Worm (Caenorhabditis elegans) whole organism, young adult: ENCODE results near the gene syx-16.
A peak's percentile ranks its signal among the peaks of the same experiment; 100 is the strongest.

Experiments
- C17E4.6 ChIP-seq: fragments of 200-800 bp; sonication (Bioruptor generic); IDR thresholded peaks from 2 replicates; pipeline ENCODE4 v1.3.6; 2022; ENCODE audit warnings: missing genetic modification reagents, missing genetic modification characterization, missing compliant biosample characterization
- D2030.7 ChIP-seq: fragments of 200-800 bp; sonication (Bioruptor generic); IDR thresholded peaks from 2 replicates; pipeline ENCODE4 v1.3.6; 2022; ENCODE audit warnings: missing genetic modification reagents, missing genetic modification characterization, missing compliant biosample characterization
- F33H1.4 ChIP-seq: fragments of 200-800 bp; sonication (Bioruptor generic); IDR thresholded peaks from 2 replicates; pipeline ENCODE4 v1.3.6; 2022; ENCODE audit warnings: missing genetic modification reagents, missing genetic modification characterization, missing compliant biosample characterization
- F37B4.10 ChIP-seq: fragments of 200-800 bp; sonication (Bioruptor generic); IDR thresholded peaks from 2 replicates; pipeline ENCODE4 v1.3.6; 2022; ENCODE audit warnings: missing genetic modification characterization, missing compliant biosample characterization
- F39B2.1 ChIP-seq: fragments of 200-800 bp; sonication (Bioruptor generic); IDR thresholded peaks from 2 replicates; pipeline ENCODE4 v1.3.6; 2022; ENCODE audit warnings: missing genetic modification reagents, missing genetic modification characterization, missing compliant biosample characterization
- T26A5.8 ChIP-seq: sonication (generic microtip); optimal IDR thresholded peaks from 2 replicates; lab custom pipeline; 2016; ENCODE audit warnings: missing genetic modification characterization, missing compliant biosample characterization
- Y53G8AR.9 ChIP-seq: fragments of 200-800 bp; sonication (Bioruptor generic); conservative IDR thresholded peaks from 2 replicates; pipeline ENCODE4 v1.3.6; 2022; ENCODE audit warnings: missing genetic modification reagents, missing genetic modification characterization, missing compliant biosample characterization
- Y95B8A.8 ChIP-seq: fragments of 200-800 bp; sonication (Bioruptor generic); IDR thresholded peaks from 2 replicates; pipeline ENCODE4 v1.3.6; 2022; ENCODE audit warnings: missing genetic modification reagents, missing genetic modification characterization, missing compliant biosample characterization
- aptf-2 ChIP-seq: fragments of 200-800 bp; sonication (Bioruptor generic); conservative IDR thresholded peaks from 2 replicates; pipeline ENCODE4 v1.3.6; 2022; ENCODE audit warnings: missing genetic modification reagents, missing genetic modification characterization, missing compliant biosample characterization
- bed-1 ChIP-seq: fragments of 200-800 bp; sonication (Bioruptor generic); IDR thresholded peaks from 2 replicates; pipeline ENCODE4 v1.3.6; 2022; ENCODE audit warnings: missing genetic modification reagents, missing genetic modification characterization, missing compliant biosample characterization
- ceh-40 ChIP-seq: fragments of 200-800 bp; sonication (Bioruptor generic); IDR thresholded peaks from 2 replicates; pipeline ENCODE4 v1.3.6; 2022; ENCODE audit warnings: missing genetic modification characterization, missing compliant biosample characterization
- ceh-91 ChIP-seq: fragments of 200-800 bp; sonication (Bioruptor generic); IDR thresholded peaks from 2 replicates; pipeline ENCODE4 v1.3.6; 2022; ENCODE audit warnings: missing genetic modification reagents, missing genetic modification characterization, missing compliant biosample characterization
- dox-1 ChIP-seq: fragments of 200-800 bp; sonication (Bioruptor generic); IDR thresholded peaks from 2 replicates; pipeline ENCODE4 v1.3.6; 2022; ENCODE audit warnings: missing genetic modification reagents, missing genetic modification characterization, missing compliant biosample characterization
- egl-44 ChIP-seq: fragments of 200-800 bp; sonication (Bioruptor generic); IDR thresholded peaks from 2 replicates; pipeline ENCODE4 v1.3.6; 2022; ENCODE audit warnings: missing genetic modification reagents, missing genetic modification characterization, missing compliant biosample characterization
- ets-4 ChIP-seq: fragments of 200-800 bp; sonication (Bioruptor generic); optimal IDR thresholded peaks from 2 replicates; lab custom pipeline; 2018; ENCODE audit warnings: mild to moderate bottlenecking, missing genetic modification characterization, missing compliant biosample characterization
- fkh-3 ChIP-seq: sonication (generic microtip); optimal IDR thresholded peaks from 2 replicates; lab custom pipeline; 2016; ENCODE audit warnings: mild to moderate bottlenecking, missing genetic modification characterization, missing compliant biosample characterization
- him-1 ChIP-seq: sonication (generic microtip); optimal IDR thresholded peaks from 2 replicates; lab custom pipeline; 2016; ENCODE audit warnings: missing genotype, missing genetic modification reagents, missing genetic modification characterization, missing compliant biosample characterization
- hlh-26 ChIP-seq: fragments of 200-800 bp; sonication (Bioruptor generic); conservative IDR thresholded peaks from 2 replicates; pipeline ENCODE4 v1.3.6; 2022; ENCODE audit warnings: missing genetic modification reagents, missing genetic modification characterization, missing compliant biosample characterization
- hrde-1 ChIP-seq: sonication (generic microtip); optimal IDR thresholded peaks from 2 replicates; lab custom pipeline; 2016; ENCODE audit warnings: missing genetic modification characterization, mild to moderate bottlenecking, missing compliant biosample characterization, moderate library complexity, missing genotype, missing genetic modification reagents, borderline replicate concordance
- let-526 ChIP-seq: fragments of 200-800 bp; sonication (Bioruptor generic); IDR thresholded peaks from 2 replicates; pipeline ENCODE4 v1.3.6; 2022; ENCODE audit warnings: missing genetic modification reagents, missing genetic modification characterization, missing compliant biosample characterization
- lin-40 ChIP-seq: sonication (generic microtip); optimal IDR thresholded peaks from 2 replicates; lab custom pipeline; 2016; ENCODE audit warnings: missing genetic modification characterization, mild to moderate bottlenecking, missing compliant biosample characterization, missing genotype, missing genetic modification reagents
- lin-54 ChIP-seq: fragments of 200-800 bp; sonication (Bioruptor generic); optimal IDR thresholded peaks from 2 replicates; lab custom pipeline; 2018; ENCODE audit warnings: mild to moderate bottlenecking, missing genetic modification characterization, missing compliant biosample characterization
- lsl-1 ChIP-seq: fragments of 200-800 bp; sonication (Bioruptor generic); optimal IDR thresholded peaks from 2 replicates; lab custom pipeline; 2018; ENCODE audit warnings: mild to moderate bottlenecking, missing genetic modification characterization, moderate library complexity, missing compliant biosample characterization
- lsy-27 ChIP-seq: sonication (generic microtip); optimal IDR thresholded peaks from 2 replicates; lab custom pipeline; 2017; ENCODE audit warnings: missing genetic modification characterization, mild to moderate bottlenecking, missing compliant biosample characterization, antibody characterized with exemption, missing genotype, borderline replicate concordance; ENCODE audit not compliant: insufficient read depth
- madf-6 ChIP-seq: fragments of 200-800 bp; sonication (Bioruptor generic); IDR thresholded peaks from 2 replicates; pipeline ENCODE4 v1.3.6; 2022; ENCODE audit warnings: missing genetic modification reagents, missing genetic modification characterization, missing compliant biosample characterization
- madf-8 ChIP-seq: fragments of 200-800 bp; sonication (Bioruptor generic); conservative IDR thresholded peaks from 2 replicates; pipeline ENCODE4 v1.3.6; 2022; ENCODE audit warnings: missing genetic modification reagents, missing genetic modification characterization, missing compliant biosample characterization
- mes-4 ChIP-seq: sonication (generic microtip); optimal IDR thresholded peaks from 2 replicates; lab custom pipeline; 2016; ENCODE audit warnings: missing genotype, missing genetic modification characterization, missing compliant biosample characterization
- nfya-2 ChIP-seq: fragments of 200-800 bp; sonication (Bioruptor generic); IDR thresholded peaks from 2 replicates; pipeline ENCODE4 v1.3.6; 2022; ENCODE audit warnings: missing genetic modification reagents, missing genetic modification characterization, missing compliant biosample characterization
- nhr-80 ChIP-seq: sonication (generic microtip); optimal IDR thresholded peaks from 2 replicates; lab custom pipeline; 2016; ENCODE audit warnings: missing genetic modification characterization, missing compliant biosample characterization
- rec-8 ChIP-seq, 2 experiments: sonication (generic microtip); optimal IDR thresholded peaks; 2 replicates each; lab custom pipeline; 2016; ENCODE audit warnings: mild to moderate bottlenecking in 2 of 2, missing genetic modification characterization in 2 of 2, missing genetic modification reagents in 2 of 2, missing genotype in 2 of 2, missing biosample characterization in 1 of 2, missing compliant biosample characterization in 1 of 2, moderate library complexity in 1 of 2
- rpc-1 ChIP-seq, 2 experiments: fragments of 150-350 bp in 1 of 2; sonication (generic microtip) in 1 of 2; optimal IDR thresholded peaks; 2 replicates each; lab custom pipeline; 2014 to 2018; ENCODE audit warnings: missing biosample characterization in 1 of 2, missing genetic modification characterization in 1 of 2, missing genetic modification reagents in 1 of 2, missing genotype in 1 of 2
- sdz-38 ChIP-seq: sonication (generic microtip); optimal IDR thresholded peaks from 2 replicates; lab custom pipeline; 2016; ENCODE audit warnings: missing genotype, missing genetic modification characterization, missing compliant biosample characterization
- sea-2 ChIP-seq: fragments of 200-800 bp; sonication (Bioruptor generic); IDR thresholded peaks from 2 replicates; pipeline ENCODE4 v1.3.6; 2022; ENCODE audit warnings: missing genetic modification characterization, missing compliant biosample characterization
- snpc-1.1 ChIP-seq: sonication (generic microtip); optimal IDR thresholded peaks from 2 replicates; lab custom pipeline; 2017; ENCODE audit warnings: missing genetic modification characterization, mild to moderate bottlenecking, missing compliant biosample characterization, antibody characterized with exemption, moderate library complexity, missing genotype, missing genetic modification reagents; ENCODE audit not compliant: insufficient read depth
- snpc-4 ChIP-seq, 5 experiments: fragments of 150-350 bp in 1 of 5; sonication (generic microtip) in 4 of 5; optimal IDR thresholded peaks; 2 replicates each; lab custom pipeline; 2014 to 2018; ENCODE audit warnings: missing genetic modification characterization in 5 of 5, missing biosample characterization in 3 of 5, antibody characterized with exemption in 2 of 5, mild to moderate bottlenecking in 2 of 5, missing compliant biosample characterization in 2 of 5, missing genotype in 2 of 5, moderate library complexity in 2 of 5, missing genetic modification reagents in 1 of 5
- somi-1 ChIP-seq: fragments of 200-800 bp; sonication (Bioruptor generic); optimal IDR thresholded peaks from 2 replicates; lab custom pipeline; 2018; ENCODE audit warnings: mild to moderate bottlenecking, missing genetic modification characterization, missing compliant biosample characterization
- tlf-1 ChIP-seq: fragments of 200-800 bp; sonication (Bioruptor generic); optimal IDR thresholded peaks from 2 replicates; lab custom pipeline; 2018; ENCODE audit warnings: mild to moderate bottlenecking, missing genetic modification characterization, missing compliant biosample characterization
- xnd-1 ChIP-seq: sonication (generic microtip); optimal IDR thresholded peaks from 2 replicates; lab custom pipeline; 2016; ENCODE audit warnings: missing genotype, missing genetic modification reagents, missing genetic modification characterization, missing compliant biosample characterization
- zfh-2 ChIP-seq: fragments of 200-800 bp; sonication (Bioruptor generic); conservative IDR thresholded peaks from 2 replicates; pipeline ENCODE4 v1.3.6; 2022; ENCODE audit warnings: missing genetic modification reagents, missing genetic modification characterization, missing compliant biosample characterization
- zim-3 ChIP-seq: sonication (generic microtip); optimal IDR thresholded peaks from 2 replicates; lab custom pipeline; 2017; ENCODE audit warnings: mild to moderate bottlenecking, missing genetic modification characterization, moderate library complexity, missing compliant biosample characterization
- ztf-25 ChIP-seq: fragments of 200-800 bp; sonication (Bioruptor generic); IDR thresholded peaks from 2 replicates; pipeline ENCODE4 v1.3.6; 2022; ENCODE audit warnings: missing genetic modification reagents, missing genetic modification characterization, missing compliant biosample characterization

syx-16 gene

ce11 chrIII:5208992-5209391 is at the start of gene syx-16:
Gene syx-16, minus strand, starts transcription at chrIII:5209109.
- no peak for TF ChIP-seq somi-1 (GFP tag; lab: Kevin White, UChicago)
- TF ChIP-seq ceh-91 (GFP tag; lab: Robert Waterston, UW), result no peak
- no peak for TF ChIP-seq tlf-1 (GFP tag; lab: Kevin White, UChicago)
- no peak for TF ChIP-seq F37B4.10 (GFP tag; lab: Robert Waterston, UW)
- TF ChIP-seq snpc-1.1 (tag; lab: Kevin White, UChicago), result no peak
- TF ChIP-seq Y53G8AR.9 (GFP tag; lab: Robert Waterston, UW), result no peak
- no peak for TF ChIP-seq hrde-1 (tag; lab: Kevin White, UChicago)
- TF ChIP-seq madf-8, result peak; percentile 90
- TF ChIP-seq bed-1 (GFP tag; lab: Robert Waterston, UW), result no peak
- no peak for TF ChIP-seq T26A5.8 (tag; lab: Kevin White, UChicago)
- no peak for TF ChIP-seq hlh-26
- no peak for TF ChIP-seq let-526 (GFP tag; lab: Robert Waterston, UW)
- peak; percentile 82 for TF ChIP-seq xnd-1 (tag; lab: Kevin White, UChicago)
- no peak for TF ChIP-seq rec-8 (tag; optimal IDR thresholded peaks at IDR 0.05; lab: Kevin White, UChicago)
- TF ChIP-seq him-1 (tag; lab: Kevin White, UChicago), result no peak
- peak; percentile 27; the same call in 1 of the 2 replicates for TF ChIP-seq dox-1 (GFP tag; lab: Robert Waterston, UW)
- no peak for TF ChIP-seq lin-40 (tag; lab: Kevin White, UChicago)
- no peak for TF ChIP-seq zim-3 (tag; lab: Kevin White, UChicago)
- TF ChIP-seq F39B2.1 (GFP tag; lab: Robert Waterston, UW), result no peak
- peak; percentile 93 for TF ChIP-seq madf-6 (GFP tag; lab: Robert Waterston, UW)
- no peak for TF ChIP-seq zfh-2
- TF ChIP-seq rpc-1 (optimal IDR thresholded peaks at IDR 0.05; lab: Kevin White, UChicago), result no peak
- TF ChIP-seq rpc-1 (tag; optimal IDR thresholded peaks at IDR 0.05; lab: Kevin White, UChicago), result no peak
- TF ChIP-seq fkh-3 (tag; lab: Kevin White, UChicago), result no peak
- no peak for TF ChIP-seq ets-4 (GFP tag; lab: Kevin White, UChicago)
- no peak for TF ChIP-seq sea-2 (GFP tag; lab: Robert Waterston, UW)
- TF ChIP-seq ceh-40, result no peak
- TF ChIP-seq nhr-80 (tag; lab: Kevin White, UChicago), result no peak
- peak; percentile 83 for TF ChIP-seq lsl-1 (GFP tag; lab: Kevin White, UChicago)
- no peak for TF ChIP-seq ztf-25 (GFP tag; lab: Robert Waterston, UW)
- TF ChIP-seq snpc-4 (GFP tag; optimal IDR thresholded peaks at IDR 0.05; lab: Kevin White, UChicago), result no peak
- TF ChIP-seq snpc-4 (tag; optimal IDR thresholded peaks at IDR 0.05; lab: Kevin White, UChicago), result no peak
- no peak for TF ChIP-seq aptf-2
- no peak for TF ChIP-seq lsy-27 (tag; lab: Kevin White, UChicago)
- TF ChIP-seq mes-4 (tag; lab: Kevin White, UChicago), result no peak
- peak; percentile 33 for TF ChIP-seq lin-54 (GFP tag; lab: Kevin White, UChicago)
- TF ChIP-seq nfya-2 (GFP tag; lab: Robert Waterston, UW), result no peak
- peak; percentile 75 for TF ChIP-seq F33H1.4 (GFP tag; lab: Robert Waterston, UW)
- TF ChIP-seq C17E4.6, result no peak
- no peak for TF ChIP-seq Y95B8A.8 (GFP tag; lab: Robert Waterston, UW)
- no peak for TF ChIP-seq egl-44
- TF ChIP-seq D2030.7, result peak; percentile 35; the same call in 1 of the 2 replicates
- TF ChIP-seq sdz-38, result no peak
